Fruit fly (Drosophila melanogaster) whole organism, embryonic: ENCODE results near the gene CG6290.
A peak's percentile ranks its signal among the peaks of the same experiment; 100 is the strongest.

ENCODE experiments used
- Abd-B ChIP-seq: fragments of 200-800 bp; sonication (Bioruptor generic); optimal IDR thresholded peaks from 2 replicates; lab custom pipeline; 2018; ENCODE audit warnings: missing biosample characterization, mild to moderate bottlenecking, missing genetic modification characterization, moderate library complexity
- Atf3 ChIP-seq: fragments of 200-800 bp; sonication (Bioruptor generic); optimal IDR thresholded peaks from 3 replicates; lab custom pipeline; 2016; ENCODE audit warnings: missing biosample characterization, missing genetic modification characterization
- BEAF-32 ChIP-seq: fragments of 200-800 bp; sonication (Bioruptor generic); optimal IDR thresholded peaks from 3 replicates; lab custom pipeline; 2017; ENCODE audit warnings: missing biosample characterization, missing genetic modification characterization, mild to moderate bottlenecking, moderate library complexity, missing genetic modification reagents
- Blimp-1 ChIP-seq: fragments of 200-800 bp; sonication (Bioruptor generic); optimal IDR thresholded peaks from 3 replicates; lab custom pipeline; 2018; ENCODE audit warnings: missing biosample characterization, missing genetic modification characterization, mild to moderate bottlenecking, moderate library complexity, missing genetic modification reagents
- CG12155 ChIP-seq: fragments of 200-800 bp; sonication (Bioruptor generic); optimal IDR thresholded peaks from 3 replicates; lab custom pipeline; 2016; ENCODE audit warnings: missing biosample characterization, missing genetic modification characterization
- CG12391 ChIP-seq: fragments of 200-800 bp; sonication (Bioruptor generic); optimal IDR thresholded peaks from 3 replicates; lab custom pipeline; 2018; ENCODE audit warnings: missing biosample characterization, mild to moderate bottlenecking, missing genetic modification characterization, moderate library complexity
- CG14860 ChIP-seq: fragments of 200-800 bp; sonication (Bioruptor generic); IDR thresholded peaks from 3 replicates; pipeline ENCODE4 v1.3.6; 2022; ENCODE audit warnings: missing biosample characterization, missing genetic modification characterization; ENCODE audit not compliant: partially characterized antibody
- CG1602 ChIP-seq: fragments of 200-800 bp; sonication (Bioruptor generic); optimal IDR thresholded peaks from 3 replicates; lab custom pipeline; 2016; ENCODE audit warnings: missing biosample characterization, missing genetic modification characterization
- CG16815 ChIP-seq: fragments of 200-800 bp; sonication (Bioruptor generic); optimal IDR thresholded peaks from 3 replicates; lab custom pipeline; 2017; ENCODE audit warnings: missing biosample characterization, mild to moderate bottlenecking, missing genetic modification characterization
- CG17186 ChIP-seq: fragments of 200-800 bp; sonication (Bioruptor generic); optimal IDR thresholded peaks from 3 replicates; lab custom pipeline; 2017; ENCODE audit warnings: missing biosample characterization, missing genetic modification reagents, missing genetic modification characterization
- CG17385 ChIP-seq: fragments of 200-800 bp; sonication (Bioruptor generic); optimal IDR thresholded peaks from 3 replicates; lab custom pipeline; 2018; ENCODE audit warnings: missing biosample characterization, mild to moderate bottlenecking, missing genetic modification characterization
- CG17612 ChIP-seq: fragments of 200-800 bp; sonication (Bioruptor generic); IDR thresholded peaks from 2 replicates; pipeline ENCODE4 v1.3.6; 2022; ENCODE audit warnings: missing biosample characterization, missing genetic modification characterization
- CG1832 ChIP-seq: fragments of 200-800 bp; sonication (Bioruptor generic); optimal IDR thresholded peaks from 2 replicates; lab custom pipeline; 2017; ENCODE audit warnings: missing biosample characterization, mild to moderate bottlenecking, missing genetic modification characterization, inconsistent platforms
- CG2129 ChIP-seq: fragments of 200-800 bp; sonication (Bioruptor generic); IDR thresholded peaks from 2 replicates; pipeline ENCODE4 v1.3.6; 2022; ENCODE audit warnings: missing biosample characterization, missing genetic modification characterization; ENCODE audit not compliant: partially characterized antibody
- CG2875 ChIP-seq: fragments of 200-800 bp; sonication (Bioruptor generic); optimal IDR thresholded peaks from 2 replicates; lab custom pipeline; 2017; ENCODE audit warnings: missing biosample characterization, mild to moderate bottlenecking, missing genetic modification characterization, missing genetic modification reagents
- CG32532 ChIP-seq: fragments of 200-800 bp; sonication (Bioruptor generic); IDR thresholded peaks from 2 replicates; pipeline ENCODE4 v1.3.6; 2022; ENCODE audit warnings: missing biosample characterization, missing genetic modification characterization
- CG3838 ChIP-seq: fragments of 200-800 bp; sonication (Bioruptor generic); optimal IDR thresholded peaks from 3 replicates; lab custom pipeline; 2016; ENCODE audit warnings: missing biosample characterization, missing genetic modification characterization
- CG4730 ChIP-seq: fragments of 200-800 bp; sonication (Bioruptor generic); IDR thresholded peaks from 2 replicates; pipeline ENCODE4 v1.3.6; 2022; ENCODE audit warnings: missing biosample characterization, missing genetic modification characterization
- CG6654 ChIP-seq: fragments of 200-800 bp; sonication (Bioruptor generic); optimal IDR thresholded peaks from 2 replicates; lab custom pipeline; 2017; ENCODE audit warnings: missing biosample characterization, mild to moderate bottlenecking, missing genetic modification characterization
- CG8478 ChIP-seq: fragments of >200 bp; optimal IDR thresholded peaks from 2 replicates; lab custom pipeline; 2018
- CG8924 ChIP-seq: fragments of 200-800 bp; optimal IDR thresholded peaks from 3 replicates; lab custom pipeline; 2019; ENCODE audit warnings: missing biosample characterization, mild to moderate bottlenecking, missing genetic modification characterization, moderate library complexity
- Dip2 ChIP-seq: fragments of 200-800 bp; sonication (Bioruptor generic); IDR thresholded peaks from 2 replicates; pipeline ENCODE4 v1.3.6; 2022; ENCODE audit warnings: missing biosample characterization, missing genetic modification characterization
- Fer2 ChIP-seq: fragments of 200-800 bp; sonication (Bioruptor generic); optimal IDR thresholded peaks from 2 replicates; lab custom pipeline; 2018; ENCODE audit warnings: missing biosample characterization, mild to moderate bottlenecking, missing genetic modification characterization, moderate library complexity
- HmgZ ChIP-seq: fragments of 200-800 bp; sonication (Bioruptor generic); optimal IDR thresholded peaks from 2 replicates; lab custom pipeline; 2018; ENCODE audit warnings: missing biosample characterization, mild to moderate bottlenecking, missing genetic modification characterization
- Jarid2 ChIP-seq: fragments of 200-800 bp; sonication (Bioruptor generic); optimal IDR thresholded peaks from 3 replicates; lab custom pipeline; 2017; ENCODE audit warnings: mild to moderate bottlenecking, missing biosample characterization, missing genetic modification reagents, missing genetic modification characterization
- Lhr ChIP-seq: fragments of 200-800 bp; sonication (Bioruptor generic); optimal IDR thresholded peaks from 3 replicates; lab custom pipeline; 2017; ENCODE audit warnings: mild to moderate bottlenecking, missing biosample characterization, missing genetic modification reagents, missing genetic modification characterization
- Med ChIP-seq: fragments of 200-800 bp; sonication (Bioruptor generic); peaks from one replicate; lab custom pipeline; 2016; ENCODE audit warnings: missing biosample characterization, missing genetic modification characterization, mild to moderate bottlenecking, inconsistent platforms, moderate library complexity
- Myb ChIP-seq: fragments of 200-800 bp; sonication (Bioruptor generic); optimal IDR thresholded peaks from 2 replicates; lab custom pipeline; 2016; ENCODE audit warnings: missing biosample characterization, missing genetic modification characterization
- Nf-YA ChIP-seq: fragments of 200-800 bp; sonication (Bioruptor generic); IDR thresholded peaks from 2 replicates; pipeline ENCODE4 v1.3.6; 2022; ENCODE audit warnings: missing biosample characterization, missing genetic modification characterization
- Oaz ChIP-seq: fragments of 200-800 bp; sonication (Bioruptor generic); IDR thresholded peaks from 2 replicates; pipeline ENCODE4 v1.3.6; 2022; ENCODE audit warnings: missing biosample characterization, missing genetic modification characterization
- al ChIP-seq: fragments of 200-800 bp; sonication (Bioruptor generic); IDR thresholded peaks from 2 replicates; pipeline ENCODE4 v1.3.6; 2022; ENCODE audit warnings: missing biosample characterization, missing genetic modification characterization
- cad ChIP-seq: fragments of >200 bp; optimal IDR thresholded peaks from 2 replicates; lab custom pipeline; 2017; ENCODE audit warnings: missing biosample characterization, missing genetic modification characterization
- caup ChIP-seq: fragments of 200-800 bp; sonication (Bioruptor generic); optimal IDR thresholded peaks from 3 replicates; lab custom pipeline; 2017; ENCODE audit warnings: missing biosample characterization, mild to moderate bottlenecking, missing genetic modification characterization, moderate library complexity; ENCODE audit not compliant: severe bottlenecking
- cg ChIP-seq: fragments of 200-800 bp; sonication (Bioruptor generic); optimal IDR thresholded peaks from 3 replicates; lab custom pipeline; 2019; ENCODE audit warnings: missing biosample characterization, mild to moderate bottlenecking, missing genetic modification characterization, moderate library complexity
- corto ChIP-seq: fragments of 200-800 bp; sonication (Bioruptor generic); optimal IDR thresholded peaks from 2 replicates; lab custom pipeline; 2016; ENCODE audit warnings: missing biosample characterization, mild to moderate bottlenecking, missing genetic modification characterization, moderate library complexity
- dati ChIP-seq: fragments of 200-800 bp; sonication (Bioruptor generic); IDR thresholded peaks from 2 replicates; pipeline ENCODE4 v1.3.6; 2022; ENCODE audit warnings: missing biosample characterization, missing genetic modification characterization
- dmrt11E ChIP-seq: fragments of 200-800 bp; sonication (Bioruptor generic); optimal IDR thresholded peaks from 3 replicates; lab custom pipeline; 2018; ENCODE audit warnings: missing biosample characterization, mild to moderate bottlenecking, missing genetic modification characterization, moderate library complexity
- eve ChIP-seq, 2 experiments: fragments of >200 bp; optimal IDR thresholded peaks; 2 replicates each; lab custom pipeline; 2017; ENCODE audit warnings: missing biosample characterization in 2 of 2, missing genetic modification characterization in 2 of 2
- fd102C ChIP-seq: fragments of 200-800 bp; sonication (Bioruptor generic); optimal IDR thresholded peaks from 2 replicates; lab custom pipeline; 2018; ENCODE audit warnings: missing biosample characterization, mild to moderate bottlenecking, missing genetic modification characterization, moderate library complexity
- ind ChIP-seq: fragments of 200-800 bp; sonication (Bioruptor generic); optimal IDR thresholded peaks from 3 replicates; lab custom pipeline; 2016; ENCODE audit warnings: missing biosample characterization, missing genetic modification characterization
- inv ChIP-seq: fragments of 200-800 bp; sonication (Bioruptor generic); IDR thresholded peaks from 2 replicates; pipeline ENCODE4 v1.3.6; 2022; ENCODE audit warnings: missing biosample characterization, missing genetic modification characterization; ENCODE audit not compliant: partially characterized antibody
- kay ChIP-seq: fragments of 200-800 bp; sonication (Bioruptor generic); optimal IDR thresholded peaks from 2 replicates; lab custom pipeline; 2016; ENCODE audit warnings: missing biosample characterization, missing genetic modification characterization
- ken ChIP-seq: fragments of 200-800 bp; sonication (Bioruptor generic); IDR thresholded peaks from 3 replicates; pipeline ENCODE4 v1.3.6; 2022; ENCODE audit warnings: missing biosample characterization, missing genetic modification characterization
- pho ChIP-seq: fragments of 200-800 bp; sonication (Bioruptor generic); optimal IDR thresholded peaks from 2 replicates; lab custom pipeline; 2016; ENCODE audit warnings: missing biosample characterization, missing genetic modification characterization
- pzg ChIP-seq: fragments of 200-800 bp; sonication (Bioruptor generic); optimal IDR thresholded peaks from 3 replicates; lab custom pipeline; 2018; ENCODE audit warnings: missing biosample characterization, mild to moderate bottlenecking, missing genetic modification characterization, moderate library complexity
- ro ChIP-seq: fragments of 200-800 bp; sonication (Bioruptor generic); IDR thresholded peaks from 2 replicates; pipeline ENCODE4 v1.3.6; 2022; ENCODE audit warnings: missing biosample characterization, missing genetic modification characterization
- sug ChIP-seq: fragments of 200-800 bp; optimal IDR thresholded peaks from 2 replicates; lab custom pipeline; 2019; ENCODE audit warnings: missing biosample characterization, mild to moderate bottlenecking, missing genetic modification characterization, moderate library complexity
- yki ChIP-seq: fragments of >200 bp; optimal IDR thresholded peaks from 3 replicates; lab custom pipeline; 2018
- zf30C ChIP-seq: fragments of 200-800 bp; sonication (Bioruptor generic); optimal IDR thresholded peaks from 3 replicates; lab custom pipeline; 2018; ENCODE audit warnings: missing biosample characterization, mild to moderate bottlenecking, missing genetic modification characterization

The CG6290 gene

dm6 chrX:18404632-18405238 lies 32.6 kb upstream of the CG6290 start (continued):
- TF ChIP-seq Oaz (GFP tag; lab: Robert Waterston, UW) = no peak
- TF ChIP-seq CG12155 (GFP tag; lab: Kevin White, UChicago) = no peak
- no peak for TF ChIP-seq CG2875
- TF ChIP-seq HmgZ = peak; percentile 8
- TF ChIP-seq CG3838 (GFP tag; lab: Kevin White, UChicago) = no peak
- TF ChIP-seq kay (GFP tag; lab: Kevin White, UChicago) = no peak
- peak; percentile 10 for TF ChIP-seq ind

dm6 chrX:18405567-18406059 lies 31.7 kb upstream of the CG6290 start:
- TF ChIP-seq CG2129 (GFP tag; lab: Robert Waterston, UW) (no peak), Abd-B (GFP tag; lab: Kevin White, UChicago) (peak; percentile 69), CG6654 (GFP tag; lab: Kevin White, UChicago) (peak; percentile 45), yki (lab: Kevin White, UChicago) (no peak), Lhr (peak; percentile 14), corto (GFP tag; lab: Kevin White, UChicago) (no peak), CG8924 (tag; lab: Kevin White, UChicago) (peak; percentile 63), Dip2 (GFP tag; lab: Robert Waterston, UW) (no peak), Med (GFP tag; lab: Kevin White, UChicago) (peak; percentile 88), Atf3 (GFP tag; lab: Kevin White, UChicago) (peak; percentile 20), CG8478 (lab: Kevin White, UChicago) (no peak), ro (GFP tag; lab: Robert Waterston, UW) (no peak), al (GFP tag; lab: Robert Waterston, UW) (peak; percentile 38; the same call in 1 of the 2 replicates), dati (GFP tag; lab: Robert Waterston, UW) (no peak), CG17612 (GFP tag; lab: Robert Waterston, UW) (no peak), CG14860 (GFP tag; lab: Robert Waterston, UW) (no peak), Blimp-1 (GFP tag; lab: Kevin White, UChicago) (peak; percentile 60), pzg (GFP tag; lab: Kevin White, UChicago) (no peak), CG17186 (no peak), cg (GFP tag; lab: Kevin White, UChicago) (no peak), dmrt11E (tag; lab: Kevin White, UChicago) (peak; percentile 43), Nf-YA (no peak), fd102C (GFP tag; lab: Kevin White, UChicago) (no peak), BEAF-32 (GFP tag; lab: Kevin White, UChicago) (no peak), CG12391 (tag; lab: Kevin White, UChicago) (peak; percentile 82), Myb (GFP tag; lab: Kevin White, UChicago) (peak; percentile 8), CG1832 (GFP tag; lab: Kevin White, UChicago) (no peak), sug (tag; lab: Kevin White, UChicago) (no peak), pho (GFP tag; lab: Kevin White, UChicago) (peak; percentile 23), CG17385 (peak; percentile 59), CG4730 (peak; percentile 19; the same call in 1 of the 2 replicates), inv (GFP tag; lab: Robert Waterston, UW) (no peak), CG16815 (GFP tag; lab: Kevin White, UChicago) (peak; percentile 49), CG1602 (GFP tag; lab: Kevin White, UChicago) (peak; percentile 54), Fer2 (tag; lab: Kevin White, UChicago) (no peak), CG32532 (peak; percentile 60; the same call in 1 of the 2 replicates), caup (GFP tag; lab: Kevin White, UChicago) (peak; percentile 50), zf30C (GFP tag; lab: Kevin White, UChicago) (peak; percentile 60), ken (GFP tag; lab: Robert Waterston, UW) (no peak; the same call in 2 of the 3 replicates), eve (GFP tag; optimal IDR thresholded peaks at IDR 0.05; lab: Kevin White, UChicago) (peak in 1 of 2 experiments; percentile 84), cad (GFP tag; lab: Kevin White, UChicago) (no peak), Jarid2 (GFP tag; lab: Kevin White, UChicago) (peak; percentile 40)
